Fruit fly (Drosophila melanogaster): Measurements from ENCODE around the gene CG8745.

Gene CG8745

DNA sequence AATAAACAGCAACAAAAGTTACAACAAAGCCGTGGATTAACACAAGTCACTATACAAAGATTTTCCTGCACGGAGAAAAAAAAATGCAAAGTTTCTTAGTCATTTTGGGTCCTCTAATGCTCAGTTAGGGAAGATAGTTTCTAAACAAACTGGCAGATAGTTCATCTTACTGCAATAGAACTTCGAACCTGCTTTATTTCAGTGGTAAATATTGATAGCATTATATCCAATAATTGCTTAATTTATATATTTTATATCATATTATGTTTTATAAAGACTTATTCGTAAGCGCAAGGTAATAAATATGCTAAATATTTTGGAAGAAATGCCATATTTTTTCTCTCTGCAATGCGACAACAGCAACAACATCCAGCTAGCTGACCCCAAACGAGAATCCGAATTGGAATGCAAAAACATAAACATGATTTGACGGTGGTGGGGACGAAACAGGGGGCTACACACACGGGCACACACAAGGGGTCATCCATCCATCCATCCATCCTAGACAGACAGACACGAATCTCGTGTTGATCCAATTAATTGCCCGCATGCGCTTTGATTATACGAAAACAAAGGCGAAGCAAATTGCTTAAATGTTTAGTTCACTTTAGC is 45.0 kb upstream of the CG8745 start (continued):
- no peak for TF ChIP-seq CrebB (tag; optimal IDR thresholded peaks at IDR 0.05)
- TF ChIP-seq sc (optimal IDR thresholded peaks at IDR 0.05), result no peak
- peak; percentile 58 for TF ChIP-seq sc (GFP tag; optimal IDR thresholded peaks at IDR 0.05)
- TF ChIP-seq Dll (GFP tag; IDR thresholded peaks at IDR 0.05; ENCODE audit: partially characterized antibody), result no peak
- no peak for TF ChIP-seq Lim3 (GFP tag; IDR thresholded peaks at IDR 0.05)
- TF ChIP-seq hkb (optimal IDR thresholded peaks at IDR 0.05), result no peak
- TF ChIP-seq hkb (GFP tag; IDR thresholded peaks at IDR 0.05), result peak; percentile 63
- TF ChIP-seq cg (GFP tag; optimal IDR thresholded peaks at IDR 0.05), result no peak
- peak; percentile 81 for TF ChIP-seq dysf (GFP tag; IDR thresholded peaks at IDR 0.05)
- TF ChIP-seq rib (GFP tag; IDR thresholded peaks at IDR 0.05), result no peak
- TF ChIP-seq CG6254 (GFP tag; optimal IDR thresholded peaks at IDR 0.05), result peak; percentile 31
- TF ChIP-seq CG15696 (tag; optimal IDR thresholded peaks at IDR 0.05), result no peak
- no peak for TF ChIP-seq ERR (GFP tag; optimal IDR thresholded peaks at IDR 0.05)
- TF ChIP-seq lilli (GFP tag; optimal IDR thresholded peaks at IDR 0.05), result no peak
- TF ChIP-seq CG30020 (tag; optimal IDR thresholded peaks at IDR 0.05), result peak; percentile 19
- no peak for TF ChIP-seq maf-S (GFP tag; optimal IDR thresholded peaks at IDR 0.05)
- peak; percentile 91 for TF ChIP-seq Ets65A (GFP tag)
- TF ChIP-seq Dek (tag; optimal IDR thresholded peaks at IDR 0.05), result peak; percentile 57
- TF ChIP-seq CG9609 (GFP tag; optimal IDR thresholded peaks at IDR 0.05), result no peak
- peak; percentile 51 for TF ChIP-seq gsb-n (tag; optimal IDR thresholded peaks at IDR 0.05)
- 0 out of 4 replicates have a peak, but pooled peaks have one; percentile 22 for TF ChIP-seq chinmo (GFP tag; IDR thresholded peaks at IDR 0.05; ENCODE audit: partially characterized antibody)
- TF ChIP-seq BtbVII (GFP tag; optimal IDR thresholded peaks at IDR 0.05), result peak; percentile 50
- TF ChIP-seq CG15011 (GFP tag; optimal IDR thresholded peaks at IDR 0.05), result no peak
- TF ChIP-seq CkIIα-i1 (GFP tag; IDR thresholded peaks at IDR 0.05), result no peak
- peak in 1 of 2 experiments; percentile 28 for TF ChIP-seq chif (GFP tag; optimal IDR thresholded peaks at IDR 0.05)
- TF ChIP-seq CG7786 (GFP tag; optimal IDR thresholded peaks at IDR 0.05), result no peak
- TF ChIP-seq gsb (GFP tag; IDR thresholded peaks at IDR 0.05), result peak; percentile 25; the same call in 1 of the 2 replicates
- TF ChIP-seq ap (GFP tag; IDR thresholded peaks at IDR 0.05), result no peak; the same call in 1 of the 2 replicates
- no peak for TF ChIP-seq hbn (GFP tag; IDR thresholded peaks at IDR 0.05; ENCODE audit: partially characterized antibody)
- no peak for TF ChIP-seq mirr (GFP tag; optimal IDR thresholded peaks at IDR 0.05)
- TF ChIP-seq dpn (GFP tag; optimal IDR thresholded peaks at IDR 0.05), result peak in 1 of 2 experiments; percentile 72
- TF ChIP-seq Lhr (GFP tag; optimal IDR thresholded peaks at IDR 0.05), result no peak
- no peak for TF ChIP-seq NC2β (GFP tag; optimal IDR thresholded peaks at IDR 0.05)
- TF ChIP-seq Xbp1 (GFP tag; optimal IDR thresholded peaks at IDR 0.05), result peak; percentile 68
- TF ChIP-seq CG6791 (GFP tag; IDR thresholded peaks at IDR 0.05; ENCODE audit: partially characterized antibody), result no peak
- TF ChIP-seq CG17359 (tag; optimal IDR thresholded peaks at IDR 0.05), result peak; percentile 71
- no peak for TF ChIP-seq CG12071 (GFP tag; optimal IDR thresholded peaks at IDR 0.05)
- TF ChIP-seq CG8359 (GFP tag; optimal IDR thresholded peaks at IDR 0.05; ENCODE audit: borderline replicate concordance), result peak; percentile 50
- peak; percentile 51 for TF ChIP-seq CG32532 (GFP tag; IDR thresholded peaks at IDR 0.05)
- TF ChIP-seq CG17328 (GFP tag; IDR thresholded peaks at IDR 0.05), result no peak
- no peak for TF ChIP-seq Optix (GFP tag; IDR thresholded peaks at IDR 0.05)
- no peak for TF ChIP-seq chm (GFP tag; IDR thresholded peaks at IDR 0.05)
- peak; percentile 31 for TF ChIP-seq CG10543 (GFP tag; optimal IDR thresholded peaks at IDR 0.05)
- TF ChIP-seq mam (GFP tag; optimal IDR thresholded peaks at IDR 0.05), result no peak
- TF ChIP-seq CG33557 (GFP tag; optimal IDR thresholded peaks at IDR 0.05), result no peak
- TF ChIP-seq cas (GFP tag; IDR thresholded peaks at IDR 0.05), result no peak
- peak; percentile 86 for TF ChIP-seq CG11695 (GFP tag; IDR thresholded peaks at IDR 0.05)
- TF ChIP-seq CG10462 (GFP tag; optimal IDR thresholded peaks at IDR 0.05), result peak; percentile 22
- TF ChIP-seq Chrac-16 (GFP tag; optimal IDR thresholded peaks at IDR 0.05), result peak; percentile 36
- TF ChIP-seq Jarid2 (GFP tag; optimal IDR thresholded peaks at IDR 0.05), result peak; percentile 26
- peak; percentile 69 for TF ChIP-seq vvl (GFP tag; IDR thresholded peaks at IDR 0.05)

All from whole organism, embryonic.